Fruit fly (Drosophila melanogaster) whole organism, prepupa: ENCODE data around the gene Eig71Ek.

Experiments used
- CG10669 ChIP-seq: fragments of 200-800 bp; sonication (Bioruptor generic); optimal IDR thresholded peaks from 3 replicates; lab custom pipeline; 2018; ENCODE audit warnings: missing biosample characterization, mild to moderate bottlenecking, missing genetic modification characterization, moderate library complexity
- Ets21C ChIP-seq: fragments of 200-800 bp; sonication (Bioruptor generic); optimal IDR thresholded peaks from 3 replicates; lab custom pipeline; 2016; ENCODE audit warnings: missing biosample characterization, missing genetic modification characterization
- Gug ChIP-seq: fragments of 200-800 bp; sonication (Bioruptor generic); IDR thresholded peaks from 2 replicates; pipeline ENCODE4 v1.3.6; 2022; ENCODE audit warnings: missing biosample characterization, missing genetic modification characterization
- OdsH ChIP-seq: fragments of 200-800 bp; sonication (Bioruptor generic); optimal IDR thresholded peaks from 3 replicates; lab custom pipeline; 2016; ENCODE audit warnings: missing biosample characterization, missing genetic modification characterization
- Sox15 ChIP-seq: fragments of 200-800 bp; sonication (Bioruptor generic); optimal IDR thresholded peaks from 3 replicates; lab custom pipeline; 2016; ENCODE audit warnings: missing biosample characterization, missing genetic modification characterization
- cyc ChIP-seq: fragments of 200-800 bp; sonication (Bioruptor generic); optimal IDR thresholded peaks from 3 replicates; lab custom pipeline; 2016; ENCODE audit warnings: missing biosample characterization, missing genetic modification characterization
- net ChIP-seq: fragments of 200-800 bp; sonication (Bioruptor generic); optimal IDR thresholded peaks from 3 replicates; lab custom pipeline; 2016; ENCODE audit warnings: missing biosample characterization, missing genetic modification characterization
- topi ChIP-seq: fragments of 200-800 bp; sonication (Bioruptor generic); optimal IDR thresholded peaks from 3 replicates; lab custom pipeline; 2016; ENCODE audit warnings: missing biosample characterization, missing genetic modification characterization

DNA sequence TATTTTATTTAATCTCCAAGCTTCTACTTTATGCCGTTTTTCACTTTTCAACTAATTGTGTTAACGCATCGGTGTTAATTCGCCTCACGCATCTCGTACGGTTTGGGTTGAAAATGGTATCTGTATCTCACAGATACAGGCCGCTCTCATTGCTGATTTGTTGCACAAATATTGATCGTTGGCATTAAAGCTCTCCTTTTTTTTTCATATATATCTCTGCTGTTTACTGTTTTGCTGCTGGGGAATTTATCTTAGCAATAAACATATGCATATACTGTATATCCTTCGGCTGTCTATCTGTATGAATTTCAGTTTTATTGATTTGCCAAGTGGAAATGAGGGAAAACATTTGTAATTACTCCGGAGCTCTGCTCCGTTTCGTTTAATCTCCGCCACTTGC, 28.4 kb upstream of the Eig71Ek start:
- no peak for TF ChIP-seq cyc (GFP tag; lab: Kevin White, UChicago)
- TF ChIP-seq OdsH = no peak
- TF ChIP-seq Sox15 = no peak
- no peak for TF ChIP-seq net (GFP tag; lab: Kevin White, UChicago)
- TF ChIP-seq Gug (GFP tag; lab: Robert Waterston, UW) = no peak
- no peak for TF ChIP-seq CG10669
- TF ChIP-seq topi (GFP tag; lab: Kevin White, UChicago) = no peak
- no peak for TF ChIP-seq Ets21C (GFP tag; lab: Kevin White, UChicago)
